Fruit fly (Drosophila melanogaster) whole organism, pupa: ENCODE data around the gene Es2.

Experiments
- CG10348 ChIP-seq: fragments of 200-800 bp; sonication (Bioruptor generic); IDR thresholded peaks from 2 replicates; pipeline ENCODE4 v1.3.6; 2022; ENCODE audit warnings: missing biosample characterization, missing genetic modification characterization
- CG13204 ChIP-seq: fragments of 200-800 bp; sonication (Bioruptor generic); optimal IDR thresholded peaks from 2 replicates; lab custom pipeline; 2018; ENCODE audit warnings: missing biosample characterization, mild to moderate bottlenecking, missing genetic modification characterization, moderate library complexity

Gene Es2

dm6 chrX:8512251-8512650 is 51.0 kb downstream of the Es2 start:
- TF ChIP-seq CG10348 (GFP tag; lab: Robert Waterston, UW) (no peak), CG13204 (peak; percentile 72)
